Worm (Caenorhabditis elegans) whole organism, L2 larva: ENCODE data around the gene clc-18.

ENCODE experiments used
- C34F6.9 ChIP-seq: fragments of 150-350 bp; optimal IDR thresholded peaks from 2 replicates; lab custom pipeline; 2014; ENCODE audit warnings: missing biosample characterization, missing genetic modification characterization
- F13H6.1 ChIP-seq: sonication (generic microtip); optimal IDR thresholded peaks from 2 replicates; lab custom pipeline; 2016; ENCODE audit warnings: missing genetic modification characterization, missing compliant biosample characterization
- Y55F3AM.14 ChIP-seq: fragments of 200-800 bp; sonication (Bioruptor generic); optimal IDR thresholded peaks from 2 replicates; lab custom pipeline; 2018; ENCODE audit warnings: mild to moderate bottlenecking, missing genetic modification characterization, missing compliant biosample characterization
- ZK546.5 ChIP-seq: sonication (generic microtip); optimal IDR thresholded peaks from 2 replicates; lab custom pipeline; 2017; ENCODE audit warnings: missing biosample characterization, missing genetic modification characterization
- alr-1 ChIP-seq: fragments of 150-350 bp; optimal IDR thresholded peaks from 2 replicates; lab custom pipeline; 2014; ENCODE audit warnings: missing biosample characterization, missing genetic modification characterization
- aly-2 ChIP-seq: fragments of 150-350 bp; optimal IDR thresholded peaks from 2 replicates; lab custom pipeline; 2014; ENCODE audit warnings: missing biosample characterization, missing genetic modification characterization
- blmp-1 ChIP-seq: sonication (generic microtip); optimal IDR thresholded peaks from 2 replicates; lab custom pipeline; 2017; ENCODE audit warnings: missing genetic modification characterization, mild to moderate bottlenecking, missing compliant biosample characterization, antibody characterized with exemption, moderate library complexity; ENCODE audit not compliant: insufficient read depth
- ceh-16 ChIP-seq: fragments of 150-350 bp; optimal IDR thresholded peaks from 2 replicates; lab custom pipeline; 2014; ENCODE audit warnings: missing biosample characterization, missing genetic modification characterization
- dmd-4 ChIP-seq: sonication (generic microtip); optimal IDR thresholded peaks from 2 replicates; lab custom pipeline; 2017; ENCODE audit warnings: missing biosample characterization, missing genetic modification characterization
- egl-27 ChIP-seq: sonication (generic microtip); optimal IDR thresholded peaks from 3 replicates; lab custom pipeline; 2017; ENCODE audit warnings: missing biosample characterization, missing genetic modification reagents, missing genetic modification characterization
- elt-1 ChIP-seq: fragments of 150-350 bp; optimal IDR thresholded peaks from 2 replicates; lab custom pipeline; 2014; ENCODE audit warnings: missing biosample characterization, missing genetic modification characterization
- gmeb-1 ChIP-seq: fragments of 150-350 bp; optimal IDR thresholded peaks from 2 replicates; lab custom pipeline; 2014; ENCODE audit warnings: missing biosample characterization, missing genetic modification characterization
- lin-11 ChIP-seq: fragments of 150-350 bp; sonication (generic microtip); optimal IDR thresholded peaks from 2 replicates; lab custom pipeline; 2014; ENCODE audit warnings: missing biosample characterization, missing genetic modification characterization, inconsistent platforms, mixed read lengths
- lin-13 ChIP-seq: fragments of 150-350 bp; optimal IDR thresholded peaks from 2 replicates; lab custom pipeline; 2014; ENCODE audit warnings: missing biosample characterization, missing genetic modification reagents, missing genetic modification characterization
- lsy-2 ChIP-seq, 2 experiments: fragments of 150-350 bp in 1 of 2; sonication (generic microtip) in 1 of 2; optimal IDR thresholded peaks; 2 replicates each; lab custom pipeline; 2014 to 2017; ENCODE audit warnings: missing biosample characterization in 2 of 2, missing genetic modification characterization in 2 of 2
- mdl-1 ChIP-seq, 2 experiments: fragments of 150-350 bp in 1 of 2; sonication (generic microtip) in 1 of 2; optimal IDR thresholded peaks; 2 replicates each; lab custom pipeline; 2017; ENCODE audit warnings: missing biosample characterization in 2 of 2, missing genetic modification characterization in 2 of 2
- nhr-11 ChIP-seq: fragments of 150-350 bp; optimal IDR thresholded peaks from 2 replicates; lab custom pipeline; 2014; ENCODE audit warnings: missing biosample characterization, missing genetic modification characterization
- nhr-12 ChIP-seq: fragments of 150-350 bp; optimal IDR thresholded peaks from 2 replicates; lab custom pipeline; 2014; ENCODE audit warnings: missing biosample characterization, missing genetic modification characterization
- nhr-21 ChIP-seq: fragments of 150-350 bp; optimal IDR thresholded peaks from 2 replicates; lab custom pipeline; 2014; ENCODE audit warnings: missing biosample characterization, missing genetic modification characterization
- nhr-23 ChIP-seq: fragments of 150-350 bp; optimal IDR thresholded peaks from 2 replicates; lab custom pipeline; 2014; ENCODE audit warnings: missing biosample characterization, missing genetic modification reagents, missing genetic modification characterization
- nhr-25 ChIP-seq: fragments of 150-350 bp; sonication (generic microtip); optimal IDR thresholded peaks from 3 replicates; lab custom pipeline; 2014; ENCODE audit warnings: missing biosample characterization, missing genetic modification characterization
- sma-9 ChIP-seq, 2 experiments: fragments of 150-350 bp in 1 of 2; sonication (generic microtip) in 1 of 2; optimal IDR thresholded peaks; 2 replicates each; lab custom pipeline; 2014 to 2016; ENCODE audit warnings: missing genetic modification characterization in 2 of 2, mild to moderate bottlenecking in 1 of 2, missing biosample characterization in 1 of 2, missing compliant biosample characterization in 1 of 2, missing genetic modification reagents in 1 of 2, moderate library complexity in 1 of 2
- snpc-4 ChIP-seq: fragments of 150-350 bp; optimal IDR thresholded peaks from 2 replicates; lab custom pipeline; 2014; ENCODE audit warnings: missing biosample characterization, missing genetic modification characterization
- zag-1 ChIP-seq: fragments of 150-350 bp; optimal IDR thresholded peaks from 2 replicates; lab custom pipeline; 2014; ENCODE audit warnings: missing biosample characterization, missing genetic modification characterization

clc-18 gene

DNA sequence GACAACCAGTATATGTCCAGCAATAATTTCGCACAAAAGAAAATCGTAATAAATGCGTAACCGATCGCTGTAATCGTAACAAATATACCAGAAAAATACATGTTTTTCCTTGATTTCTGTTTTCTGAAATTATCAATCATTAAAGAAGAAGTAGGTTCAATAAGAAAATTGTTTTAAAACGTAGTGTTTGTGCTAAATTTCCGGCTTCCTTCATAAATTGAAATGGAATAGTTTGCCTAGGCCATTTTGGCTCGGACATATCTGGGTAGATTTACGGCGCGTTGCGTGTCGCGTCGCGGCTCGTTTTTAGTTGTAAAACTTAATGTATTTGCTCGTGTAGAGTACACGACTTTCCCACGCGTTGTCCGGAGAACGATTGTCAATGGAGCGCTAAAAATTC lies 26.8 kb downstream of the clc-18 start, which contains the start of gene F38H12.5:
Gene F38H12.5, minus strand, starts transcription at position 101 of the 400 bp plus-strand sequence.
- no peak for TF ChIP-seq egl-27 (tag; lab: Kevin White, UChicago)
- no peak for TF ChIP-seq C34F6.9 (tag; lab: Kevin White, UChicago)
- TF ChIP-seq zag-1 (tag; lab: Kevin White, UChicago) = no peak
- TF ChIP-seq lin-11 (tag; lab: Kevin White, UChicago) = no peak
- no peak for TF ChIP-seq mdl-1 (tag; optimal IDR thresholded peaks at IDR 0.05; lab: Kevin White, UChicago)
- no peak for TF ChIP-seq nhr-12 (tag; lab: Kevin White, UChicago)
- no peak for TF ChIP-seq lin-13 (GFP tag; lab: Kevin White, UChicago)
- TF ChIP-seq nhr-25 (tag; lab: Kevin White, UChicago) = no peak
- TF ChIP-seq F13H6.1 (tag; lab: Kevin White, UChicago) = no peak
- TF ChIP-seq snpc-4 (tag; lab: Kevin White, UChicago) = no peak
- TF ChIP-seq elt-1 = no peak
- TF ChIP-seq ceh-16 = no peak
- no peak for TF ChIP-seq blmp-1 (tag; lab: Kevin White, UChicago)
- TF ChIP-seq sma-9 (GFP tag; optimal IDR thresholded peaks at IDR 0.05; lab: Kevin White, UChicago) = no peak
- TF ChIP-seq sma-9 (tag; optimal IDR thresholded peaks at IDR 0.05; lab: Kevin White, UChicago) = no peak
- no peak for TF ChIP-seq ZK546.5 (tag; lab: Kevin White, UChicago)
- no peak for TF ChIP-seq Y55F3AM.14 (GFP tag; lab: Kevin White, UChicago)
- no peak for TF ChIP-seq dmd-4 (tag; lab: Kevin White, UChicago)
- TF ChIP-seq, all 48 proteins: peak for 0

DNA sequence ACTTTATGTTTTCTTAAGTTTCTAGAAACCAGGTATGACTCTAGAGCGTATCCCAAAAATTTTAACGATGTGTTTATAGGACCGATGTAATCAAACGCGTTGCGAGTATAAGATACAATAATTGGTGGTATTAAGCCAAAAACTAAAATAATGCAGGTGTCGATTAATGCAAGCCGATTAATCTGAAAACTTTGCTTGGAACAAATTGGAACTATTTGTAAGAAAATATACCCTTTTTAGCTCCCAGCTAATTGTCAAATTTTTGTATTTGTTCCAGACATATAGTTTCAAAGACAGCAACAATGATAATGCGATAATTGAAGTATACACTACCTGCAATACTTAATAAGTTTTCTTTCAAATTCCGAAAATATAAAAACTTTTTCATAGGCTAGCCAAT lies 28.5 kb downstream of the clc-18 start, which contains the start of gene srh-211:
Gene srh-211, minus strand, starts transcription at position 101 of the 400 bp plus-strand sequence.
- TF ChIP-seq nhr-11 (tag; lab: Kevin White, UChicago) = no peak
- no peak for TF ChIP-seq sma-9 (GFP tag; optimal IDR thresholded peaks at IDR 0.05; lab: Kevin White, UChicago)
- no peak for TF ChIP-seq sma-9 (tag; optimal IDR thresholded peaks at IDR 0.05; lab: Kevin White, UChicago)
- TF ChIP-seq lsy-2 (tag; optimal IDR thresholded peaks at IDR 0.05; lab: Kevin White, UChicago) = no peak
- TF ChIP-seq aly-2 (tag; lab: Kevin White, UChicago) = no peak
- no peak for TF ChIP-seq elt-1
- no peak for TF ChIP-seq nhr-21 (tag; lab: Kevin White, UChicago)
- TF ChIP-seq mdl-1 (tag; optimal IDR thresholded peaks at IDR 0.05; lab: Kevin White, UChicago) = no peak

DNA sequence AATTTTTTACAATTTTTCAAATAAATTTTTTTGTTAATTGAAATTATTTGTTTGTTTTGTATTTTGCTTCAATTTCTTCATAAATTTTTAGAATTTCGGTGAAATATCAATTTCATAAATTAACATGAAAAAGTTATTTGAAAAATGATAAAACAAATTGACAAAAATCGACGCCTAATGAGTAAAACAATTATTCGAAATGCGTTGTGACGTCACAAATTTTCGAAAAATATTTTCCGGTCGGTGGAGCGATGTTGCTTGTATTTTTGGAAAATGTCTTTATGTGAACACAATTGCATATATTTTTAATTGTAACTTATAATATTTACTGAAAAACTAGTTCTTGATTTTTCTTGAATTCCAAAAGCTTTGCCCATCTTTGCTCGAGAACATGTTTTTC lies 29.2 kb downstream of the clc-18 start:
- no peak for TF ChIP-seq zag-1 (tag; lab: Kevin White, UChicago)
- TF ChIP-seq gmeb-1 (tag; lab: Kevin White, UChicago) = no peak
- no peak for TF ChIP-seq dmd-4 (tag; lab: Kevin White, UChicago)

DNA sequence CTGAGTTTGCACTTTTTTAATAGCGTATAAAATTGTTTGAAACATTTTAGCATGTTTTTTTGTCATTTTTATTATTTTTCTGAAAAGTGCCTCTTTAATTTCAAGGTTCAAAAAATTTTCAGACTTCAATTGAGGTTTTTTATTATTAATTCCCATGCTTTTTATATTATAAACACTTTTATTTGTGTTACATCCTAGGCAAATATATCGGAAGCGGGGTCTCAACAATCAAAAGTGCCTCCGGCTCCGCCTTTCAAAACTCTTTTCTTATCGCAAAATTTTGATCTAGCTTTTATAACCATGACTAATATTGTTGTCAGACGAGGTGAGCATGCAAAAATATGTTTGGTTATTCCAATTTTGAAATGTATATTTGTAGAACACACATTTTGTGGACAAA lies 36.3 kb downstream of the clc-18 start, which contains the start of gene otpl-2:
Gene otpl-2, plus strand, starts transcription at position 301 of the 400 bp plus-strand sequence.
- TF ChIP-seq snpc-4 (tag; lab: Kevin White, UChicago) (no peak), alr-1 (tag; lab: Kevin White, UChicago) (no peak), ceh-16 (no peak), aly-2 (tag; lab: Kevin White, UChicago) (no peak), nhr-23 (no peak), nhr-12 (tag; lab: Kevin White, UChicago) (no peak)

DNA sequence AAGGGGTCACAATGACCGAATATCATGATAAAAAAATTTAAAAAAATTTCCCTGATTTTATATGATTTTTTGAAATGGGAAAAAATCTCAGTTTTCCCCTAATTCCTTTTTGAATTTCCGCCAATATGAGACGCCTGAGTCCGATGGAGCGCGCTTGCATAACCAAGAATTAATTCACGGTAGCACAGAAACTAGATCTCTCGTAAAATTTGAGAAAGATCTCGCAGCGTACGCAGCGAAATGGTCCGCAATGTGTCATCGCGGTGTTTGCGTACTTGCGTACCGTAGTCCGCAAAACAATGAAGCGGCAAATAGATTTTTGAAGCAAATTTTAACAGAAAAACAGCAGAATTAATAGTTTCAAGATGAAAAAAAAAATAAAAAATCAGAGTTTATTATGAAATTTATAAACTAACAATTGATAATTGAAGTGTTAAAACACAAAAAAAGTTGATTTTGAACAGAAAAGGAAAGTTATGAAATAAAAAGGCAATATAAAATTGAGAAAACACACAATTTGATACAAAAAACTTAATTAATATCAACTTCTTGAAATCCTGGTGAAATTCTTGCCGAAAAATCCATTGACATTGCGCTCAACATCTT lies 46.1 kb downstream of the clc-18 start:
- TF ChIP-seq lsy-2 (tag; optimal IDR thresholded peaks at IDR 0.05; lab: Kevin White, UChicago) (peak; percentile 63 to 89), gmeb-1 (tag; lab: Kevin White, UChicago) (peak; percentile 36)
